Worm (Caenorhabditis elegans): ENCODE results near the gene srz-70.

srz-70 gene

DNA sequence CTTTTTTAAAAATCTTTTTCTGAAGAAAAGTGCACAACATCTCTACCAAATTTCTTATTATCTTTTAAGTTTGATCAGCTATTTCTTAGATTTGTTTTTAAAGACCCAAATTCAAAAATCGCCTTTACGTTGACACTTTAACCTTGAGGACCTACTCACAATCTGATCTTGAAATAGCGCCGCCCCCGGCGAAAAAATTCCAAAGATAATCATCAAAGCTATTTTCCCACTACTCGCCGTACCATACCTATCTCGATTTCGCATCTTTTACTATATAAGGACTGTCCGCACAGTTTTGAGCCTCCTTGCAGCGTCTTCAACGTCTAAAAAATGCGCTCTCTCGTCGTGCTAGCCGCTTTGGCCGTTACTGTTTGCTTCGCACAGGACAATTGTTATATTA, 38.0 kb downstream of the srz-70 start, which contains the start of gene grd-10:
grd-10 (plus strand) TSS at position 208 of the 400 bp plus-strand sequence.
- no peak for TF ChIP-seq F55B11.4 (tag; optimal IDR thresholded peaks at IDR 0.05; ENCODE audit: borderline replicate concordance, insufficient read depth)
- TF ChIP-seq B0336.3 (GFP tag; IDR thresholded peaks at IDR 0.05) = no peak
- no peak for TF ChIP-seq fkh-3 (tag; optimal IDR thresholded peaks at IDR 0.05)

DNA sequence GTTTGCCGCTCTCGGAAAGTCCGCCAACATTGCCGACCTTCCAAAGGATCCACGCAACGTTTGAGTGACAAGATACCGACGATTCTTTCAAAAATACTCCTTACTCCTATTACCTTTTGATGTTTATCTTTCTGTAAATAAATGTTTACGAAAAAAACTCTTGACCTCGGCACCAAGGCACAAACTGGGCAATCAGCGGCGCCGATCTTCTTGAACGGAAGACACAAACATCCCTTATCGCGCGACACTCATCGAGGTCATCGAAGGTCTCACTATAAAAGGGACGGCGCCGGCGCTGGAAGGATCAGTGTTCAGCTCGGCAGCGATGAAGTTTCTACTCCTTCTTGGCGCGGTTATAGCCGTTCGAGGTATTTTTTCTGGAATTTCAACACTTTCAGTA, 39.5 kb downstream of the srz-70 start, which contains the start of gene grd-3:
grd-3 (plus strand) TSS at position 302 of the 400 bp plus-strand sequence.
- no peak for TF ChIP-seq ztf-22 (GFP tag; optimal IDR thresholded peaks at IDR 0.05)
- no peak for TF ChIP-seq madf-10 (tag; optimal IDR thresholded peaks at IDR 0.05)
- TF ChIP-seq F55B11.4 (tag; optimal IDR thresholded peaks at IDR 0.05; ENCODE audit: borderline replicate concordance, insufficient read depth) = no peak
- TF ChIP-seq zfh-2 (GFP tag; conservative IDR thresholded peaks at IDR 0.05) = 0 out of 2 replicates have a peak, but pooled peaks have one; percentile 5
- no peak for TF ChIP-seq let-607 (tag; optimal IDR thresholded peaks at IDR 0.05)
- no peak for TF ChIP-seq gei-17 (GFP tag; optimal IDR thresholded peaks at IDR 0.05)

DNA sequence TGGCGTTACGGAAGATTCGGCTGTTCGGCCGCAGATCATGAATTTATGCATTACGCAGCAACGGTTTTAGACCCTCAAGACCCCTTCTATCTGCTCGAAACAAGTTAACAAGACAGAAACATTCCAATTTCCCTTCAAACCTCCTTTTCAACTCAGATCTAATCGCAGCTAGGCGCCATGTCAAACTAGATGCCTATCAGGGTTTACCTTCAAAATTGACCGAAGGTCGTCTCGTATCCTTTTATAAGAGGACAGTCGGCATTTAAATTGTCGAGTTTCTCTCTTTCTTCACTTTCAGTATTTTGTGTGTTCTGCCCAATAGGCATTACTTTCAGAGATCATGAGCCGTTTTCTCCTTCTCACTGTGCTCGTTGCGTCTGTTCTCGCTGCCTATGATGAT, 40.8 kb downstream of the srz-70 start, which contains the start of gene grd-13:
grd-13 (plus strand) TSS at position 291 of the 400 bp plus-strand sequence.
- TF ChIP-seq lin-35 (GFP tag; optimal IDR thresholded peaks at IDR 0.05) (no peak), Y67H2A.10 (GFP tag; conservative IDR thresholded peaks at IDR 0.05) (no peak), snpc-4 (GFP tag; optimal IDR thresholded peaks at IDR 0.05) (no peak), snpc-4 (tag; optimal IDR thresholded peaks at IDR 0.05) (no peak), T07F8.4 (tag; optimal IDR thresholded peaks at IDR 0.05) (no peak), ceh-100 (GFP tag; IDR thresholded peaks at IDR 0.05) (no peak), lin-54 (GFP tag; optimal IDR thresholded peaks at IDR 0.05) (no peak), ztf-3 (GFP tag; optimal IDR thresholded peaks at IDR 0.05) (no peak), Y79H2A.3 (GFP tag; conservative IDR thresholded peaks at IDR 0.05) (no peak), egl-44 (GFP tag; IDR thresholded peaks at IDR 0.05) (no peak), hlh-26 (GFP tag; conservative IDR thresholded peaks at IDR 0.05) (no peak), B0019.2 (GFP tag; conservative IDR thresholded peaks at IDR 0.05) (no peak), ztf-22 (GFP tag; optimal IDR thresholded peaks at IDR 0.05) (no peak), pha-4 (tag; optimal IDR thresholded peaks at IDR 0.05) (no peak), aptf-2 (GFP tag; conservative IDR thresholded peaks at IDR 0.05) (no peak), D2030.7 (GFP tag; IDR thresholded peaks at IDR 0.05) (no peak), sptf-2 (GFP tag; optimal IDR thresholded peaks at IDR 0.05) (no peak), ztf-26 (tag; optimal IDR thresholded peaks at IDR 0.05) (no peak), nfyb-1 (GFP tag; IDR thresholded peaks at IDR 0.05) (no peak), lsy-27 (tag; optimal IDR thresholded peaks at IDR 0.05; ENCODE audit: borderline replicate concordance, insufficient read depth) (no peak), ztf-25 (GFP tag; IDR thresholded peaks at IDR 0.05) (no peak)

DNA sequence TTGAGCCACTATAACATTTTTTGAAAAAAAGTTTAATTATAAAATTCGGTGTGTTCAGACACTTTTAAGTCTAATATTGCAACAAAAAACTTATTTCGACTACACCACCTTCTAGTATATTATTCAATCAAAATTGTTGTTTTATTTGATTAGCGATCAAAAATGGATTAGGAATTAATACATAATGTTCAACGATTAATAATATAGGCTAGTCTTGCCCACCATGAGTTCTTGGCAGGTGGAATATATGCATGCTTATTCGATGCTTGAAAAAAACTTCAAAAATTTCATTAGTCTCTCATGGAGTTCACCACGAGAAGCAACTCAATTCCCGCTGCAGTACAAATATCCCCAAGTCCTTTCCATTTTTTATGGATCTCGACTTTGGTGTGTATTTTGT, 42.8 kb downstream of the srz-70 start, which contains the start of gene srz-32:
srz-32 (plus strand) TSS at position 301 of the 400 bp plus-strand sequence.
- TF ChIP-seq nfya-1 (tag; optimal IDR thresholded peaks at IDR 0.05; ENCODE audit: borderline replicate concordance, insufficient read depth) = no peak
- TF ChIP-seq ceh-58 (GFP tag; IDR thresholded peaks at IDR 0.05) = no peak
- TF ChIP-seq dpl-1 (GFP tag; optimal IDR thresholded peaks at IDR 0.05) = no peak
- TF ChIP-seq tbp1 (GFP tag; optimal IDR thresholded peaks at IDR 0.05) = no peak
- TF ChIP-seq zim-3 (tag; optimal IDR thresholded peaks at IDR 0.05) = no peak

All from whole organism, young adult.